Worm (Caenorhabditis elegans) whole organism, L1 larva: Measurements from ENCODE around the gene ceh-38.

Experiments
- C16A3.4 ChIP-seq: fragments of 150-350 bp; optimal IDR thresholded peaks from 2 replicates; lab custom pipeline; 2014; ENCODE audit warnings: missing biosample characterization, missing genetic modification characterization
- C34B4.2 ChIP-seq: sonication (generic microtip); optimal IDR thresholded peaks from 2 replicates; lab custom pipeline; 2017; ENCODE audit warnings: mild to moderate bottlenecking, missing genetic modification characterization, missing compliant biosample characterization
- F16B12.6 ChIP-seq: fragments of 150-350 bp; optimal IDR thresholded peaks from 2 replicates; lab custom pipeline; 2014; ENCODE audit warnings: missing biosample characterization, missing genetic modification characterization
- Y116A8C.19 ChIP-seq: sonication (generic microtip); optimal IDR thresholded peaks from 2 replicates; lab custom pipeline; 2016; ENCODE audit warnings: missing compliant biosample characterization, missing genetic modification characterization, borderline replicate concordance
- alr-1 ChIP-seq: fragments of 200-800 bp; sonication (Bioruptor generic); optimal IDR thresholded peaks from 2 replicates; lab custom pipeline; 2018; ENCODE audit warnings: borderline replicate concordance, mild to moderate bottlenecking, missing genetic modification characterization, missing compliant biosample characterization
- aly-2 ChIP-seq: fragments of 150-350 bp; optimal IDR thresholded peaks from 2 replicates; lab custom pipeline; 2014; ENCODE audit warnings: missing biosample characterization, missing genetic modification characterization
- ceh-63 ChIP-seq: fragments of 200-800 bp; sonication (Bioruptor generic); optimal IDR thresholded peaks from 2 replicates; lab custom pipeline; 2018; ENCODE audit warnings: mild to moderate bottlenecking, missing genetic modification characterization, missing compliant biosample characterization
- ceh-90 ChIP-seq: sonication (generic microtip); optimal IDR thresholded peaks from 2 replicates; lab custom pipeline; 2016; ENCODE audit warnings: missing genetic modification characterization, missing compliant biosample characterization
- ces-1 ChIP-seq: fragments of 150-350 bp; optimal IDR thresholded peaks from 2 replicates; lab custom pipeline; 2014; ENCODE audit warnings: missing biosample characterization, missing genetic modification reagents, missing genetic modification characterization
- dpl-1 ChIP-seq, 3 experiments: fragments of 150-350 bp in 2 of 3; sonication (generic microtip) in 1 of 3; optimal IDR thresholded peaks; 2 replicates each; lab custom pipeline; 2014 to 2017; ENCODE audit warnings: missing biosample characterization in 3 of 3, missing genetic modification characterization in 3 of 3, missing genetic modification reagents in 3 of 3
- dsc-1 ChIP-seq: sonication (generic microtip); optimal IDR thresholded peaks from 2 replicates; lab custom pipeline; 2016; ENCODE audit warnings: mild to moderate bottlenecking, missing genetic modification characterization, missing compliant biosample characterization
- egl-13 ChIP-seq: sonication (generic microtip); optimal IDR thresholded peaks from 2 replicates; lab custom pipeline; 2016; ENCODE audit warnings: missing genotype, missing genetic modification reagents, missing genetic modification characterization, missing compliant biosample characterization
- elt-2 ChIP-seq: sonication (generic microtip); optimal IDR thresholded peaks from 2 replicates; lab custom pipeline; 2016; ENCODE audit warnings: missing genetic modification characterization, mild to moderate bottlenecking, inconsistent platforms, missing compliant biosample characterization, missing genetic modification reagents
- elt-3 ChIP-seq, 6 experiments: fragments of 150-350 bp in 1 of 6; sonication (generic microtip); optimal IDR thresholded peaks; 2 replicates each; lab custom pipeline; 2017 to 2018; ENCODE audit warnings: missing biosample characterization in 6 of 6, missing genetic modification characterization in 6 of 6, inconsistent platforms in 1 of 6
- ets-5 ChIP-seq: fragments of 200-800 bp; sonication (Bioruptor generic); IDR thresholded peaks from 2 replicates; pipeline ENCODE4 v1.3.6; 2022; ENCODE audit warnings: missing genetic modification characterization, missing compliant biosample characterization
- fkh-8 ChIP-seq: sonication (generic microtip); optimal IDR thresholded peaks from 2 replicates; lab custom pipeline; 2016; ENCODE audit warnings: mild to moderate bottlenecking, missing genetic modification characterization, missing compliant biosample characterization
- fos-1 ChIP-seq: fragments of 150-350 bp; optimal IDR thresholded peaks from 2 replicates; lab custom pipeline; 2014; ENCODE audit warnings: missing biosample characterization, missing genetic modification characterization
- hlh-17 ChIP-seq: fragments of 200-800 bp; sonication (Bioruptor generic); optimal IDR thresholded peaks from 2 replicates; lab custom pipeline; 2018; ENCODE audit warnings: missing genetic modification characterization, mild to moderate bottlenecking, missing compliant biosample characterization, moderate library complexity, borderline replicate concordance
- hlh-4 ChIP-seq: sonication (generic microtip); optimal IDR thresholded peaks from 2 replicates; lab custom pipeline; 2016; ENCODE audit warnings: mild to moderate bottlenecking, missing genetic modification characterization, missing compliant biosample characterization
- irx-1 ChIP-seq: sonication (generic microtip); optimal IDR thresholded peaks from 2 replicates; lab custom pipeline; 2016; ENCODE audit warnings: missing genetic modification characterization, missing compliant biosample characterization
- isw-1 ChIP-seq: fragments of 200-800 bp; sonication (Bioruptor generic); IDR thresholded peaks from 2 replicates; pipeline ENCODE4 v1.3.6; 2022; ENCODE audit warnings: missing genetic modification characterization, missing compliant biosample characterization
- jun-1 ChIP-seq: fragments of 150-350 bp; optimal IDR thresholded peaks from 2 replicates; lab custom pipeline; 2014; ENCODE audit warnings: missing biosample characterization, missing genetic modification reagents, missing genetic modification characterization
- lin-14 ChIP-seq: fragments of 200-800 bp; sonication (Bioruptor generic); optimal IDR thresholded peaks from 2 replicates; lab custom pipeline; 2018; ENCODE audit warnings: mild to moderate bottlenecking, missing genetic modification characterization, moderate library complexity, missing compliant biosample characterization
- lin-35 ChIP-seq, 2 experiments: fragments of 150-350 bp; optimal IDR thresholded peaks; 2 replicates each; lab custom pipeline; 2014; ENCODE audit warnings: missing biosample characterization in 2 of 2, missing genetic modification characterization in 2 of 2, missing genetic modification reagents in 2 of 2
- lin-39 ChIP-seq: fragments of 150-350 bp; optimal IDR thresholded peaks from 2 replicates; lab custom pipeline; 2014; ENCODE audit warnings: missing biosample characterization, missing genetic modification reagents, missing genetic modification characterization
- lsy-2 ChIP-seq, 2 experiments: fragments of 150-350 bp; optimal IDR thresholded peaks; 2 replicates each; lab custom pipeline; 2014; ENCODE audit warnings: missing biosample characterization in 2 of 2, missing genetic modification characterization in 2 of 2
- mab-9 ChIP-seq: fragments of 200-800 bp; sonication (Bioruptor generic); IDR thresholded peaks from 2 replicates; pipeline ENCODE4 v1.3.6; 2022; ENCODE audit warnings: missing genetic modification reagents, missing genetic modification characterization, missing compliant biosample characterization
- mdl-1 ChIP-seq, 2 experiments: fragments of 150-350 bp; optimal IDR thresholded peaks; 2 replicates each; lab custom pipeline; 2014 to 2017; ENCODE audit warnings: missing biosample characterization in 2 of 2, missing genetic modification characterization in 2 of 2, inconsistent platforms in 1 of 2
- mef-2 ChIP-seq: fragments of 150-350 bp; optimal IDR thresholded peaks from 2 replicates; lab custom pipeline; 2014; ENCODE audit warnings: missing biosample characterization, missing genetic modification characterization
- mep-1 ChIP-seq: fragments of 150-350 bp; optimal IDR thresholded peaks from 2 replicates; lab custom pipeline; 2014; ENCODE audit warnings: missing biosample characterization, missing genetic modification characterization
- nhr-11 ChIP-seq: fragments of 150-350 bp; optimal IDR thresholded peaks from 2 replicates; lab custom pipeline; 2014; ENCODE audit warnings: missing biosample characterization, missing genetic modification characterization
- nhr-19 ChIP-seq: fragments of 200-800 bp; sonication (Bioruptor generic); conservative IDR thresholded peaks from 2 replicates; pipeline ENCODE4 v1.3.6; 2022; ENCODE audit warnings: missing genetic modification characterization, missing compliant biosample characterization
- nhr-237 ChIP-seq: fragments of 150-350 bp; optimal IDR thresholded peaks from 2 replicates; lab custom pipeline; 2014; ENCODE audit warnings: missing biosample characterization, missing genetic modification characterization
- nhr-47 ChIP-seq: sonication (generic microtip); optimal IDR thresholded peaks from 2 replicates; lab custom pipeline; 2016; ENCODE audit warnings: mild to moderate bottlenecking, missing genetic modification characterization, moderate library complexity, missing compliant biosample characterization
- nhr-77 ChIP-seq: fragments of 150-350 bp; optimal IDR thresholded peaks from 2 replicates; lab custom pipeline; 2014; ENCODE audit warnings: missing biosample characterization, missing genetic modification characterization
- nhr-84 ChIP-seq: sonication (generic microtip); optimal IDR thresholded peaks from 2 replicates; lab custom pipeline; 2017; ENCODE audit warnings: missing biosample characterization, missing genetic modification characterization
- pax-3 ChIP-seq: fragments of 200-800 bp; sonication (Bioruptor generic); optimal IDR thresholded peaks from 2 replicates; lab custom pipeline; 2018; ENCODE audit warnings: mild to moderate bottlenecking, missing genetic modification characterization, moderate library complexity, missing compliant biosample characterization
- pqm-1 ChIP-seq: sonication (generic microtip); optimal IDR thresholded peaks from 3 replicates; lab custom pipeline; 2017; ENCODE audit warnings: missing biosample characterization, missing genetic modification characterization
- rnt-1 ChIP-seq: sonication (generic microtip); optimal IDR thresholded peaks from 2 replicates; lab custom pipeline; 2016; ENCODE audit warnings: mild to moderate bottlenecking, missing genetic modification characterization, moderate library complexity, missing compliant biosample characterization
- skn-1 ChIP-seq: fragments of 150-350 bp; optimal IDR thresholded peaks from 2 replicates; lab custom pipeline; 2014; ENCODE audit warnings: missing biosample characterization, missing genetic modification characterization
- snpc-4 ChIP-seq: fragments of 150-350 bp; optimal IDR thresholded peaks from 2 replicates; lab custom pipeline; 2014; ENCODE audit warnings: missing biosample characterization, missing genetic modification characterization
- snu-23 ChIP-seq: sonication (generic microtip); optimal IDR thresholded peaks from 2 replicates; lab custom pipeline; 2016; ENCODE audit warnings: missing genetic modification characterization, missing compliant biosample characterization
- sup-37 ChIP-seq: fragments of 200-800 bp; sonication (Bioruptor generic); optimal IDR thresholded peaks from 2 replicates; lab custom pipeline; 2018; ENCODE audit warnings: mild to moderate bottlenecking, missing genetic modification characterization, missing compliant biosample characterization
- tlp-1 ChIP-seq: fragments of 150-350 bp; optimal IDR thresholded peaks from 2 replicates; lab custom pipeline; 2014; ENCODE audit warnings: missing biosample characterization, missing genetic modification characterization
- unc-130 ChIP-seq: fragments of 150-350 bp; optimal IDR thresholded peaks from 2 replicates; lab custom pipeline; 2017; ENCODE audit warnings: missing biosample characterization, missing genetic modification characterization, inconsistent platforms
- unc-30 ChIP-seq: sonication (generic microtip); optimal IDR thresholded peaks from 2 replicates; lab custom pipeline; 2017; ENCODE audit warnings: missing biosample characterization, missing genetic modification characterization
- unc-62 ChIP-seq: fragments of 150-350 bp; optimal IDR thresholded peaks from 2 replicates; lab custom pipeline; 2014; ENCODE audit warnings: missing biosample characterization, missing genetic modification reagents, missing genetic modification characterization
- unc-86 ChIP-seq: sonication (generic microtip); optimal IDR thresholded peaks from 2 replicates; lab custom pipeline; 2016; ENCODE audit warnings: missing genetic modification characterization, missing compliant biosample characterization
- unc-98 ChIP-seq: fragments of 200-800 bp; sonication (Bioruptor generic); IDR thresholded peaks from 2 replicates; pipeline ENCODE4 v1.3.6; 2022; ENCODE audit warnings: missing genetic modification characterization, missing compliant biosample characterization
- xbp-1 ChIP-seq: sonication (generic microtip); optimal IDR thresholded peaks from 2 replicates; lab custom pipeline; 2016; ENCODE audit warnings: missing genetic modification characterization, missing compliant biosample characterization
- zag-1 ChIP-seq: fragments of 150-350 bp; optimal IDR thresholded peaks from 2 replicates; lab custom pipeline; 2014; ENCODE audit warnings: missing biosample characterization, missing genetic modification characterization

Gene ceh-38

ce11 chrII:6974011-6974410 lies 22.7 kb downstream of the ceh-38 start (continued):
- peak; percentile 43 for TF ChIP-seq snpc-4 (tag; lab: Kevin White, UChicago)
- no peak for TF ChIP-seq C34B4.2 (tag; lab: Kevin White, UChicago)
- TF ChIP-seq elt-3 (tag; optimal IDR thresholded peaks at IDR 0.05; lab: Kevin White, UChicago), result no peak
- TF ChIP-seq nhr-19 (GFP tag; lab: Robert Waterston, UW), result peak; percentile 46
- peak; percentile 39 for TF ChIP-seq unc-130 (tag; lab: Kevin White, UChicago)
- TF ChIP-seq unc-62 (GFP tag; lab: Kevin White, UChicago), result no peak
- no peak for TF ChIP-seq hlh-4 (tag; lab: Kevin White, UChicago)
- TF ChIP-seq fkh-8 (tag; lab: Kevin White, UChicago), result no peak
- peak; percentile 42 for TF ChIP-seq C16A3.4
- peak in 1 of 2 experiments; percentile 11 for TF ChIP-seq mdl-1 (tag; optimal IDR thresholded peaks at IDR 0.05; lab: Kevin White, UChicago)
- no peak for TF ChIP-seq ces-1 (GFP tag; lab: Kevin White, UChicago)
- TF ChIP-seq mep-1, result peak; percentile 57
- TF ChIP-seq nhr-77 (tag; lab: Kevin White, UChicago), result no peak
- TF ChIP-seq Y116A8C.19 (tag; lab: Kevin White, UChicago), result no peak
- peak; percentile 53 for TF ChIP-seq skn-1 (tag; lab: Kevin White, UChicago)
- peak; percentile 91 for TF ChIP-seq F16B12.6 (tag; lab: Kevin White, UChicago)
- TF ChIP-seq alr-1 (tag; lab: Kevin White, UChicago), result no peak
- peak; percentile 93 to 97 for TF ChIP-seq lin-35 (GFP tag; optimal IDR thresholded peaks at IDR 0.05; lab: Kevin White, UChicago)
- peak; percentile 28 for TF ChIP-seq lin-39 (tag; lab: Kevin White, UChicago)
- TF ChIP-seq irx-1 (tag; lab: Kevin White, UChicago), result no peak
- TF ChIP-seq lsy-2 (tag; optimal IDR thresholded peaks at IDR 0.05; lab: Kevin White, UChicago), result peak; percentile 71 to 84
- TF ChIP-seq xbp-1 (tag; lab: Kevin White, UChicago), result peak; percentile 43
- no peak for TF ChIP-seq hlh-17 (GFP tag; lab: Kevin White, UChicago)
- no peak for TF ChIP-seq mef-2 (tag; lab: Kevin White, UChicago)
- TF ChIP-seq sup-37 (GFP tag; lab: Kevin White, UChicago), result no peak
- peak; percentile 63 for TF ChIP-seq snu-23 (GFP tag; lab: Kevin White, UChicago)
- no peak for TF ChIP-seq nhr-84
- TF ChIP-seq fos-1, result no peak
- peak; percentile 35 for TF ChIP-seq dsc-1 (tag; lab: Kevin White, UChicago)
- TF ChIP-seq aly-2 (tag; lab: Kevin White, UChicago), result no peak
- no peak for TF ChIP-seq unc-98 (GFP tag; lab: Robert Waterston, UW)
- peak; percentile 7 for TF ChIP-seq lin-14
- TF ChIP-seq isw-1, result peak; percentile 52
- no peak for TF ChIP-seq nhr-11 (tag; lab: Kevin White, UChicago)
- TF ChIP-seq tlp-1 (tag; lab: Kevin White, UChicago), result no peak
- peak; percentile 28 for TF ChIP-seq unc-86 (tag; lab: Kevin White, UChicago)

ce11 chrII:6975725-6976124 lies 24.4 kb downstream of the ceh-38 start:
- peak in 2 of 3 experiments; percentile 18 to 50 for TF ChIP-seq dpl-1 (GFP tag; optimal IDR thresholded peaks at IDR 0.05; lab: Kevin White, UChicago)
- TF ChIP-seq unc-30 (tag; lab: Kevin White, UChicago), result no peak
- peak; percentile 17 for TF ChIP-seq rnt-1 (tag; lab: Kevin White, UChicago)
- TF ChIP-seq F16B12.6 (tag; lab: Kevin White, UChicago), result peak; percentile 68
- no peak for TF ChIP-seq pqm-1
- TF ChIP-seq jun-1 (tag; lab: Kevin White, UChicago), result no peak
- no peak for TF ChIP-seq mab-9 (GFP tag; lab: Robert Waterston, UW)
- no peak for TF ChIP-seq nhr-84
- no peak for TF ChIP-seq unc-98 (GFP tag; lab: Robert Waterston, UW)
- TF ChIP-seq egl-13, result no peak
- TF ChIP-seq zag-1, result no peak
- no peak for TF ChIP-seq skn-1 (tag; lab: Kevin White, UChicago)
- no peak for TF ChIP-seq ceh-90 (tag; lab: Kevin White, UChicago)
- no peak for TF ChIP-seq aly-2 (tag; lab: Kevin White, UChicago)
- TF ChIP-seq hlh-4 (tag; lab: Kevin White, UChicago), result no peak
- TF ChIP-seq mep-1, result peak; percentile 29
- no peak for TF ChIP-seq elt-2 (tag; lab: Kevin White, UChicago)
- TF ChIP-seq ceh-63 (GFP tag; lab: Kevin White, UChicago), result no peak
- TF ChIP-seq pax-3 (tag; lab: Kevin White, UChicago), result no peak
- no peak for TF ChIP-seq nhr-237 (tag; lab: Kevin White, UChicago)
- peak; percentile 44 to 66 for TF ChIP-seq lsy-2 (tag; optimal IDR thresholded peaks at IDR 0.05; lab: Kevin White, UChicago)
- no peak for TF ChIP-seq ets-5 (GFP tag; lab: Robert Waterston, UW)
- TF ChIP-seq elt-3 (tag; optimal IDR thresholded peaks at IDR 0.05; lab: Kevin White, UChicago), result no peak
- no peak for TF ChIP-seq snu-23 (GFP tag; lab: Kevin White, UChicago)
- no peak for TF ChIP-seq unc-62 (GFP tag; lab: Kevin White, UChicago)
- no peak for TF ChIP-seq unc-130 (tag; lab: Kevin White, UChicago)
- TF ChIP-seq dsc-1 (tag; lab: Kevin White, UChicago), result no peak
- TF ChIP-seq nhr-47, result peak; percentile 6
